Fruit fly (Drosophila melanogaster) whole organism, larva: ENCODE measurements around the gene GABA-B-R2.

Experiments used
- noc ChIP-seq: fragments of 200-800 bp; sonication (Bioruptor generic); optimal IDR thresholded peaks from 3 replicates; lab custom pipeline; 2019; ENCODE audit warnings: missing biosample characterization, mild to moderate bottlenecking, missing genetic modification characterization, moderate library complexity

GABA-B-R2 gene

DNA sequence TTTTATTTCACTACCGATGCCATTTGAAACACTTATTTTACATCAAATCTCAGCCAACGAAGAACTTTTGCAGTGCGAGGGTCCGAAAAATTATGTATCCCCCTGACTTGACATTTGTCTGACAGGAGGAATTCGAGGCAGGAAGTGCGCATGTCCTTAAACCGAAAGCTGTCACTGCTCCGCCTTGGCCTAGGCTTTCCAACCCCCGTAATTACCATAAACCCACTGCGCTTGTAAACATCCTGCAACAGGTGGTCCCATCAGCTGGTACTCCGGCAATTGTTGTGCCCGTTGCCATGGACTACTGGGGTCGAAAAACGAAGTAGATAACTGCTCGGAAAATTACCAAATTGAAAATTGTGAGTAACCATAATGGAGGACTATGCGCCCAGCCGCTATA lies at the start of gene GABA-B-R2, which contains the start of gene CG6800:
Gene GABA-B-R2, minus strand, starts transcription at position 75 of the 400 bp plus-strand sequence.
Gene CG6800, plus strand, starts transcription at position 373 of the 400 bp plus-strand sequence.
- TF ChIP-seq noc (tag; lab: Kevin White, UChicago): no peak

DNA sequence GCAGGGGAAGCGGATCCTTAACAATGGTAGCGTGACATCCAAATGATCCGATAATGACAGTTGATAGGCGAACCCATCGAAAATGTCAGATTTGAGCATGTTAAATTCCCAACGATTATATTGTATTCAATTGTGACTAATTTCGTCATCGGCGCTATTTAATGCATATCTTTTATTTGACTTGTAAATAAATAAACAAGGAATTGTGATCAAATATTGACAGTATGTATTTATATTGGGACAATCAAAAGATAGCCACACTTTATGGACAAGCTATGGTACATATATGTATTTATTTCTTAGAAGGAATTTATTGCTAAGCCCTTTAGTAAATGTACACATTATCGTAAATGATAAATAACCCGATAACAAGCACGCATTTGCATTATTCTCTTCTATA lies 49.5 kb upstream of the GABA-B-R2 start:
- no peak for TF ChIP-seq noc (tag; lab: Kevin White, UChicago)

DNA sequence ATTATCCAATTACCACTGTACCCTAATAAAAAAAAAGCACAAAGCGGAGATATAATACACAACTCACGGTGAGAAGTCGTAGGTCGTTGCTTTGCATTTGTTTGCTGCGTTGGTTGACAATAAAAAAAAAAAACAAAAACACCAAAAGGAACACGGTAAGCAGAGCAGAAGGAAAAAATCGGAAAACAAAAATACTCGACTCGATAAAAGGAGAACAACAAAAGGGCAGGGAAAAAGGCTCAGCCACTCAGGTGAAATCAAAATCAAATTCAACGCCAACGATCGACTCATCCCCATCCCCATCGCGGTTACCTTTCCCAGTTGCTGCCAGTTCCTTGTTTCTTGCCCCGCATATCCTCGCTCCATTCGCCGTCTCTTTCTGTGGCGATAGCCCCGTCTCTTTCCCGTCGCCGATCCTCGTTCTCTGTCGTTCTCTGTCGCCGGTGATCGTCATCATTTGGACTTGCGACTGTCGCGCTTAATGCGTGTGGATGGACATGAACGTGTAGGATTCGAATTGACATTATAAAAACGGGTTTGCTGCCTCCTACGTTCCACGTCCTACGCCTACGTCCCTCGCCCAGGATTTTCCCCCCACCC lies 48.9 kb upstream of the GABA-B-R2 start:
- TF ChIP-seq noc (tag; lab: Kevin White, UChicago): no peak

DNA sequence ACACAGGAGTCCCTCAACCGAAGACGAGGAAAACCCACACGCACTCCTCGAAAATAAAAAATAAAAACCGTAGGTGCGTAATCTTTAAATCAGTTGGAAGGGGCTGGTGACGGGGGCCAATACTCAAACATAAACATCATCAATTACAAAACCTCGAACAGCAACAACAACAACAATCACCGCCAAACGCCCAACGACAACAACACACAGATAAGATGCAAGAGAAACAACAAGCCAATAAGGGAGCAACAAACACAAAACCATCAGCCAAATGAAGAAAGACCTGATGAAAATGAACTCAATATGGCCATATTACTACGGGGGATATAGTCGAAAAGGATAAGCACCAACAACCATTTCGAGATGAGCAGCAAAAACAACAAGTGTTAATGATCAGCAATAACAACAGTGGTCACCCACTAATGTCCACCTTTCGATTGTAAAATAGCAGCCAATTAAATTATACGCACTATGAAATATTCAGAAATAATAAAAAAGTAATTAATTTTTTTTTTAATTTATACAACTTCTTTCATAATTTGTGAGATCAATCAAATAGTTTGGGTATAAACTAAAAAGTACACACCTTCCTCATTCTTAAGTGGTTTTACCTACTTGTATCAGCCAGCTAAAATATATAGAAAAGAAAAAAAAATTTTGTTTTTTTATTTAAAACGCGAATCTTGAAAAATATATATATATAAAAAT lies 48.2 kb upstream of the GABA-B-R2 start:
- no peak for TF ChIP-seq noc (tag; lab: Kevin White, UChicago)

DNA sequence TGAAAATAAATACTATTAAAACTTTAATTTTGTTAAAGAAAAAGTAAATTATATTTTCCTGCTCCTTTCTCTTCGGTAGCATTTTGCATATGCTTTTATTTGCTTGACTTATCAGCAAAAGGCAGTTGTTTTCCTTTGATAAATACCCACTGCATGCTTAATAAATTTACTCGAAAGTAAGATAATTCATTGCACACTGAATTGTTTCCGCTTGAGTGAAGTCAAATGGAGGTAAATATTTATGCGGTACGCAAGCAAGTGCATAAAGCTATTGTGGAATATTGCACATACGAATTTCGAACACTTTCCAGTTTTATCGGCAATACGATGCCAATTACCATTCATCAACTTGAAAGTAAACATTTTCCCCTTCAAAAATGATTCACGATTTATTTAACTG lies 47.4 kb upstream of the GABA-B-R2 start:
- TF ChIP-seq noc (tag; lab: Kevin White, UChicago): no peak

DNA sequence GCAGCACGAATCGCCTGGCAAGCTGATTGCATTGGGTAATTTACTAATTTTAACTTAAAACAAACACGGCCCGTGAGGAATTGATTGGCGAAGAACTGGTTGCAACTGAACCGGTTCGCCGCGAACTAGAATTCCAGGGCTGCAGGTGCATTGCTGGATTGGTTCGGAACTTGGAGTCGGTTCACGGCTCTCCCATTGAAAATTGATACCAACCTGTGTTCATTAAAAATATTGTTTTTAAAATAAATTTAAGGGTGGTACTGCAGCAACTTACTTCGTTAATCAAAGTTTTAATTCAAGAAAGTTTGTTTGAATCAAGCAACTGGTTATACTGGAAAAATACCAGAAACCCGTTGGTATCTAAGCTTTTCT lies 46.9 kb upstream of the GABA-B-R2 start, which contains the start of gene CASK:
Gene CASK, minus strand, starts transcription at position 113 of the 372 bp plus-strand sequence.
- no peak for TF ChIP-seq noc (tag; lab: Kevin White, UChicago)

DNA sequence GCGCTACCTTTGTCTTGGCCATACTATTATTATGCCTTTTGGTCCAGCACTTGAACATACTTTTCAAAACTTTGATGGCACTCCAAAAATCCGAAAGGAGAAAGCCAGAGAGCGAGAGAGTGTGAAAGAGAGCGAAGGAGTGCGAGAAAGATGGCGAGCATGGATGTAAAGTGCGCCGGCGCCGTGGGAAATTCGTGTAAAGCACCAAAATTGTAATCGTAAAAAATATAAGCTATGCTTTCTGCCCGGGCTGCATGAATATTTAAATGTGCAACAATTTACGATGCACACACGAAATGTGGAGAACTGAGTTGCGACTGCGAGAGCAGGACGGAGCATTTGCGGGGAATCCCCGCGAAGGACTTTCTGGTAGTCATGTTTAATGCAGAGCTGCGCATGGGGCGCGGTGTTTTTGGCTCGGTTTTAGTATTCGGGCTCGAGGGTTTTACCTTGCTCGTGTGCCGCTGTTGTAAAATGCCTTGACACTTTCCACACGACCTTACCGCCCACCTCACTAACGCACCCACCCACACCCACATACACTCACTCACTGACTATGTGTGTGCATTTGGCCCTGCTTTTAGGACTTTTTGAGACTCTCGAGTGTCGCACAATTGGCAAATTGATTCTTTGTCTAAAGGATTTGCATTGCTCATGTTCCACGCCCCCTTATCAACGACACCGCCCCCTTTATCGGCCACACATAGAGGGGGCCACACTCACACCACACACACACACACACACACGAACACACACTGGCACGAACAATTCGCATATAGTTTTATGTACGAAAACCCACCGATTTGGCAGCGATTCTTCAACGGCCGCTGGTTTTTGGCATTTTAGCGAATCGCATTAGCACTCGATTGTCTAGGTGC lies 46.3 kb upstream of the GABA-B-R2 start:
- TF ChIP-seq noc (tag; lab: Kevin White, UChicago): no peak

DNA sequence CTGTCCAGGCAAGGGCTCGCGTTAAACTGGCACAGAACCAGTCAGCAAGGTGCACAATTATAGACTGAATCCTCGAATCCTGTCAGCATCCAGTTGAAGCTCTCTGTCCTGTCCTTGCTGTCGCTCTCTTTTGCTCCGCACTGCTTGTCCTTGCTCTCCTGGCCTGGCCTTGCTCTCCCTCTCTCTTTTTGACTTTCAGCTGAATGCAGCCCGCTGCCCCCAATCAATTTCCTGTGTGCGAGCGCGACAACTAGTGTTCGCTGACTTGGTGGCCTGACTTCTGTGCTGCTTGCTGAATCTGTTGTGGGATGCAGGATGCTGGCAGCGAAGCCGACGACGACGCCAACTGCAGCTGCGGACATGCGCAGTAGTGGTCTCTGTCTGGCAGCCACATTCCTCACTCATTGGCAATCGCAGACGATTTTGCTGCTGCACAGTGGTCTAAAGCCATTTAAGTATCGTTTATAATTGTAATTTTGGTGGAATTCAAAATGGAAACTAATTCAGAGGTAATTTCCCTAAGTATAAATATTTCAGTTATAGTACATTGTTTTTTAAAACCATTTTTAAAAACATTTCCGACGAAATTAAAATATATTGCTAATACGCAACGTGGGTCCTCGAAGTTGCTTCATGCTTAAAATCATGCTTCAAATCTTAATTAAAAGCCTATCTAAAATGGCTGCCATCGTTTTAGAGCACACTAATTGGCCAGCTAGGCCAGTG lies 33.1 kb upstream of the GABA-B-R2 start:
- no peak for TF ChIP-seq noc (tag; lab: Kevin White, UChicago)

DNA sequence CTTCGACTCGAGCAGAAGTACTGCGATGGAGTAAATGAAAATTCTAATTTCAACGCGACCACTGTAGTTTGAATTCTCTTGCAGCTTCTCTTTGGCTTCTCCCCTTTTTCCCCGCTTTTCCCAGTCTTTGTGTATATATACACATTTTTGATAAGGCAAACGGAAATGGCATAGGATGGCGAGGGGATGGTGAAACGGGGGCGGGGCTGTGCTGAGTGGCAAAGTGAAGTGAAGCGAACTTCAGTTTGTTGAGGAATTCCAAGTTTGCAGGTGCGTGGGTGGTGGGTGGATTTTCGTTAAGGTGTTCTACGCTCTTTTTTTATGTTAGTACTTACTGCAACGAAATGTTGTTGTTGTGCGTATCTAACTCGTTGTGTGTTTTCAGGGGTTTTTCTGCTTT lies 31.6 kb upstream of the GABA-B-R2 start:
- TF ChIP-seq noc (tag; lab: Kevin White, UChicago): no peak

DNA sequence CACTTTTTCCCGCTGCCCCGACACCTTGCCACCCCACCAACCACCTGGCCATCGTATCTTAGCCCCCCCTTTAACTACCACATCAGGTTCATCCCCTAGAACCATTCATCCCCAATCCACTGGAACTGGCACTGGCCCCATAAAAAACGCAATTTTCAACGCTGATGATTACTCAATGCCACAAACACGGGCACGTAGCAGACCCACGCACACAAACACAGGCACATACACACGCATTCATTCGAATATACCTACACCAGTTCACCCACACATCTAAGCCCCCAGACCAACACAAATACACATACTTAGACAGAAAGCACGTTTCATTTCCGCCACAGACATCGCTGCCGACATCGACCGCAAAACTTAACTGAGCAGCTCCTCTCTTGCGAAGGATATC lies 18.1 kb upstream of the GABA-B-R2 start:
- no peak for TF ChIP-seq noc (tag; lab: Kevin White, UChicago)

DNA sequence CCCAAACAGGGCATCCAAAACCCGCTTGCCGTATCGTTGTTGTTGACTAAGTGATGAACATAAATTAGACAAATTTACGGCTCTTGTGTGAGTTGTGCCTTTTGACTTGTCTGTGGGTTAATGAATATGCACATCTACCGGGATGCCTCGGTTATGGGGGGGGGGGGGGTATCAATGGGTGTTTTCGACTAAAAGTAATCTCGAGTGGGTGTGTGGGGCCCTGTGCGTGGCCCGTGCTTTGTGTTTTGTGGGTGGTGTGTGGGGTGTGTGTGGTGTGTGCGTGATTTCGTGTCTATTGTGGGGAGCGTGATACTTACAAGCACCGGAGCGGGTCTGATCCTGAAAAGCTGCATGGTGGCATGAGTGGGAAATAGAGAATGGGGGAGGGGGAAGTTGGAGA lies 14.8 kb upstream of the GABA-B-R2 start:
- no peak for TF ChIP-seq noc (tag; lab: Kevin White, UChicago)

DNA sequence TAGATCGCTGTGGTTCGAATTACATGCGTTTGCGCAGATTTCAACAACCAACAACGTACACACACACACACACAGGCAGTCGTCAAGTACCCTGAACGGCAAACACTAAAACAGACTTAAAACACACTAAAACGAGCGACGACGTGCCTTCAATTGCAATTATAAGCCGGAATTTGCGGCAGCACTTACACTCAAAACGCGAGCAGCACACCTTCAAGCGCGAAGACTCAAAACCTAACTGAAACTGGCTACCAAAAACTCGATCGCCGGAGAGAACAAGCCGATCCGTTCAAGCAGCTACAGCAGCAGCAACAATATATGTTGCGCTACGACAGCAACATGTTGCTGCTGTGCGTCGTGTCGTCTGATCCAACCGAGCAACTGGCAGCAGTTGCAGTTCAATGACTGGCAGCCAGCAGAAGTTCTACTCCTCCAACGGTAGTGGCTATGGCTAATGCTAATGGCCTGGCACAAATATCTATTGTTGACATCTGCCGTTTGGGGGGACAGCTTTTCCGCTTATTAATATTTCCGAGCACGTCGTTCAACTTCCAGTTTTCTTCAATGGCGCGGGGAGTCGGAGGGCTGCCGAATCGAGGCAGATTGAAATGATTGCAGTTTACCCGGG lies 6.8 kb upstream of the GABA-B-R2 start, which contains the start of gene tsl:
Gene tsl, minus strand, starts transcription at position 242 of the 628 bp plus-strand sequence.
- TF ChIP-seq noc (tag; lab: Kevin White, UChicago): no peak

DNA sequence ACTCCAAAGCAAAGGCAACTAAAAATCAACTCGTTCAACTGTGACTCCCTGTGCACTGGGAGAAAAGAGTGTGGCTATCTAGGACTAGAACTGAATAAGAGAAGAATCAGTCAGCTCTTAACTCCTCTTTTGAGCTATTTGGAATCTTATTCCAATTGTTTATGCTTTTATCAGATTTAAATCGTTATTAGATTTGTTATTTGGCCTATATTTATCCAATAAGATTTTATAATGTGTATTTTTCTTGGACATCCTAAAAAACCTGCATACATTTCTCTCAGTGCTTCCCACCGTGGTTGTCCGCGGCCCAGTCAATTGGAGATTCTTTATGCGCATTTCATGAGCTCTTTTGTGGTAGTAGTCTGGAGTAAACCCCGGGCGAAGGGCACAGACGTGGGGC lies 5.8 kb upstream of the GABA-B-R2 start:
- TF ChIP-seq noc (tag; lab: Kevin White, UChicago): peak; percentile 68

DNA sequence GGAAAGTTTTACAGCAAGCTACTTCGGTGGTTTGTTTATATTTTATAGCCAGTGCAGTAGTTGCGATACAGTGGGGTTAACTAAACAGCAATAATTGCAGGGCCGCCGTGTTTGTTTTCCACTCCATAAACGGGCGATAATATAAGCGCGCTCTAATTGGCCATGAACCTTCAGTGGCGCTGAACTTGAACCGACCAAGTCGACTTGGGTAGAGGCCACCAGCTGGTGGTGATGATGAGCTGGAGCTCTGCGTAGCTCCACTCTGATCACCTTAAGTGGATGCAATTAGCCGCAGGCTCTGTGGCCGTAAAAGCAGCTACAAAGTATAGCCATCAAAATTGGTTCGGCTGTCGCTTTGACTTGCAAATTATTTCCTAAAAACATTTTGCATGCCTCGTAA lies 4.4 kb upstream of the GABA-B-R2 start:
- no peak for TF ChIP-seq noc (tag; lab: Kevin White, UChicago)

DNA sequence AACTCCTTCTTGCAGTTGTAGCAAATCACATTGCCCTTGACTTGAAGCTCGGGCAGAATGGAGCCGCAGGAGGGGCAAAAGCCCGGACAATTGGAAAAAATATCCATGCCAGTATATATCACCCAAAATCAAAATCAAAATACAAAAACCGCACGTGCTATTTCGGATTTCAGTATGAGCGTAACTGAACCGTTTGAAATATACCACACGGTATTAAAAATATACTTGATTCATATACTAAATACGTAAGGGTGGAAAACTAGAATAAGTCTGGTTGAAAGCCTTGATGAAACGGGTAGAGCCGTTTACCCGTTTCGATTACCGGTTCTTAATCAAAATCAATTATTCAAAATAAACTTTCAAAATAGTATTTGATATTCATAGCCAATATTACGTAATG lies 2.0 kb upstream of the GABA-B-R2 start, which contains the start of gene Polr1H:
Gene Polr1H, minus strand, starts transcription at position 188 of the 400 bp plus-strand sequence.
- TF ChIP-seq noc (tag; lab: Kevin White, UChicago): no peak
